Fruit fly (Drosophila melanogaster): ENCODE results near the gene CG8565.
A peak's percentile ranks its signal among the peaks of the same experiment; 100 is the strongest.

Gene CG8565

dm6 chrX:15844139-15844538 is 6.5 kb downstream of the CG8565 start, which contains the start of the genes ArgRS and CG8578 (continued):
- TF ChIP-seq CG11504 (tag; optimal IDR thresholded peaks at IDR 0.05) (no peak), CG16813 (GFP tag; IDR thresholded peaks at IDR 0.05; ENCODE audit: partially characterized antibody) (peak; percentile 87), esg (GFP tag; conservative IDR thresholded peaks at IDR 0.05) (no peak), scrt (GFP tag; optimal IDR thresholded peaks at IDR 0.05) (no peak), CG11695 (GFP tag; IDR thresholded peaks at IDR 0.05) (peak; percentile 45; the same call in 1 of the 3 replicates), CG33213 (GFP tag; optimal IDR thresholded peaks at IDR 0.05) (no peak), fd3F (GFP tag; optimal IDR thresholded peaks at IDR 0.05) (no peak), tin (GFP tag; optimal IDR thresholded peaks at IDR 0.05) (peak; percentile 24), CG7556 (GFP tag; optimal IDR thresholded peaks at IDR 0.05) (no peak), CG14050 (GFP tag; IDR thresholded peaks at IDR 0.05) (no peak), Atf6 (GFP tag; IDR thresholded peaks at IDR 0.05) (no peak), MBD-R2 (GFP tag; IDR thresholded peaks at IDR 0.05) (peak; percentile 75), CG8089 (GFP tag; optimal IDR thresholded peaks at IDR 0.05) (no peak), maf-S (GFP tag; optimal IDR thresholded peaks at IDR 0.05) (peak; percentile 37), CG7372 (GFP tag; IDR thresholded peaks at IDR 0.05) (peak; percentile 77), crc (GFP tag; optimal IDR thresholded peaks at IDR 0.05) (peak; percentile 69), grau (tag; optimal IDR thresholded peaks at IDR 0.05) (peak; percentile 53), CG8388 (GFP tag; optimal IDR thresholded peaks at IDR 0.05) (no peak), CG4360 (GFP tag; IDR thresholded peaks at IDR 0.05) (no peak), yki (optimal IDR thresholded peaks at IDR 0.05) (no peak), toy (GFP tag; IDR thresholded peaks at IDR 0.05) (no peak), gfzf (GFP tag; optimal IDR thresholded peaks at IDR 0.05) (peak; percentile 20), NFAT (GFP tag; IDR thresholded peaks at IDR 0.05) (no peak), jing (GFP tag; optimal IDR thresholded peaks at IDR 0.05) (no peak), hkb (optimal IDR thresholded peaks at IDR 0.05) (peak; percentile 48), hkb (GFP tag; IDR thresholded peaks at IDR 0.05) (peak; percentile 47; the same call in 1 of the 2 replicates), sisA (GFP tag; IDR thresholded peaks at IDR 0.05) (no peak; the same call in 1 of the 2 replicates), CG9797 (GFP tag; optimal IDR thresholded peaks at IDR 0.05) (peak; percentile 16), CG17359 (tag; optimal IDR thresholded peaks at IDR 0.05) (no peak), cg (GFP tag; optimal IDR thresholded peaks at IDR 0.05) (peak; percentile 26), ftz-f1 (GFP tag; optimal IDR thresholded peaks at IDR 0.05) (no peak), danr (GFP tag; IDR thresholded peaks at IDR 0.05) (no peak), Sry-β (GFP tag; optimal IDR thresholded peaks at IDR 0.05) (peak; percentile 28), bowl (GFP tag; IDR thresholded peaks at IDR 0.05) (no peak), eve (GFP tag; optimal IDR thresholded peaks at IDR 0.05) (no peak), CG2875 (GFP tag; optimal IDR thresholded peaks at IDR 0.05) (no peak), CrebB (tag; optimal IDR thresholded peaks at IDR 0.05) (no peak), HmgD (GFP tag; optimal IDR thresholded peaks at IDR 0.05) (peak; percentile 29), trh (GFP tag; optimal IDR thresholded peaks at IDR 0.05) (no peak)

- 0 out of 2 replicates have a peak, but pooled peaks have one; percentile 38 for TF ChIP-seq E2f2 (GFP tag; IDR thresholded peaks at IDR 0.05)
- peak; percentile 82 for TF ChIP-seq Med (GFP tag)
- no peak for TF ChIP-seq row (GFP tag; IDR thresholded peaks at IDR 0.05)
- peak; percentile 49 for TF ChIP-seq Dp (GFP tag; optimal IDR thresholded peaks at IDR 0.05)
- TF ChIP-seq BEAF-32 (GFP tag; optimal IDR thresholded peaks at IDR 0.05): peak; percentile 51
- no peak for TF ChIP-seq CG15601 (tag; optimal IDR thresholded peaks at IDR 0.05)
- TF ChIP-seq unc-4 (GFP tag; IDR thresholded peaks at IDR 0.05; ENCODE audit: partially characterized antibody): peak; percentile 35; the same call in 1 of the 2 replicates
- TF ChIP-seq Atf6 (GFP tag; IDR thresholded peaks at IDR 0.05): 0 out of 2 replicates have a peak, but pooled peaks have one; percentile 24
- peak; percentile 40 for TF ChIP-seq Myb (GFP tag; optimal IDR thresholded peaks at IDR 0.05)
- TF ChIP-seq CG8359 (GFP tag; optimal IDR thresholded peaks at IDR 0.05; ENCODE audit: borderline replicate concordance): no peak
- TF ChIP-seq inv (GFP tag; IDR thresholded peaks at IDR 0.05; ENCODE audit: partially characterized antibody): no peak
- no peak for TF ChIP-seq Oaz (GFP tag; IDR thresholded peaks at IDR 0.05)
- TF ChIP-seq Lhr (GFP tag; optimal IDR thresholded peaks at IDR 0.05): peak; percentile 10
- TF ChIP-seq Dref (GFP tag; IDR thresholded peaks at IDR 0.05): peak; percentile 60
- TF ChIP-seq nmo (GFP tag; optimal IDR thresholded peaks at IDR 0.05): peak; percentile 3
- peak; percentile 55 for TF ChIP-seq CG4617 (GFP tag; optimal IDR thresholded peaks at IDR 0.05; ENCODE audit: borderline replicate concordance)
Measured at dm6 chrX:15849021-15849420, 11.4 kb downstream of the CG8565 start, which contains the start of gene sun. sun (minus strand) TSS chrX:15849258.

Measured in whole organism, embryonic.